Fruit fly (Drosophila melanogaster) whole organism, embryonic: ENCODE results near the gene Clc.

ENCODE experiments used
- Atf6 ChIP-seq: fragments of 200-800 bp; sonication (Bioruptor generic); IDR thresholded peaks from 2 replicates; pipeline ENCODE4 v1.3.6; 2022; ENCODE audit warnings: missing biosample characterization, missing genetic modification characterization
- Bteb2 ChIP-seq: fragments of 200-800 bp; sonication (Bioruptor generic); optimal IDR thresholded peaks from 2 replicates; lab custom pipeline; 2016; ENCODE audit warnings: missing biosample characterization, missing genetic modification characterization
- CG10209 ChIP-seq: fragments of 200-800 bp; sonication (Bioruptor generic); optimal IDR thresholded peaks from 3 replicates; lab custom pipeline; 2017; ENCODE audit warnings: missing biosample characterization, mild to moderate bottlenecking, missing genetic modification characterization, missing genetic modification reagents
- CG10959 ChIP-seq: fragments of 200-800 bp; sonication (Bioruptor generic); IDR thresholded peaks from 2 replicates; pipeline ENCODE4 v1.3.6; 2022; ENCODE audit warnings: missing biosample characterization, missing genetic modification characterization
- CG11085 ChIP-seq: fragments of 200-800 bp; sonication (Bioruptor generic); IDR thresholded peaks from 2 replicates; pipeline ENCODE4 v1.3.6; 2022; ENCODE audit warnings: missing biosample characterization, missing genetic modification characterization
- CG12104 ChIP-seq: fragments of 200-800 bp; sonication (Bioruptor generic); optimal IDR thresholded peaks from 3 replicates; lab custom pipeline; 2016; ENCODE audit warnings: missing biosample characterization, missing genetic modification characterization
- CG1233 ChIP-seq: fragments of 200-800 bp; sonication (Bioruptor generic); optimal IDR thresholded peaks from 4 replicates; lab custom pipeline; 2018; ENCODE audit warnings: missing biosample characterization, mild to moderate bottlenecking, missing genetic modification characterization
- CG12659 ChIP-seq: fragments of 200-800 bp; sonication (Bioruptor generic); optimal IDR thresholded peaks from 3 replicates; lab custom pipeline; 2017; ENCODE audit warnings: mild to moderate bottlenecking, missing biosample characterization, missing genetic modification reagents, missing genetic modification characterization
- CG13287 ChIP-seq: fragments of 200-800 bp; sonication (Bioruptor generic); IDR thresholded peaks from 2 replicates; pipeline ENCODE4 v1.3.6; 2022; ENCODE audit warnings: missing biosample characterization, missing genetic modification characterization; ENCODE audit not compliant: partially characterized antibody
- CG1832 ChIP-seq: fragments of 200-800 bp; sonication (Bioruptor generic); optimal IDR thresholded peaks from 2 replicates; lab custom pipeline; 2017; ENCODE audit warnings: missing biosample characterization, mild to moderate bottlenecking, missing genetic modification characterization, inconsistent platforms
- CG2875 ChIP-seq: fragments of 200-800 bp; sonication (Bioruptor generic); optimal IDR thresholded peaks from 2 replicates; lab custom pipeline; 2017; ENCODE audit warnings: missing biosample characterization, mild to moderate bottlenecking, missing genetic modification characterization, missing genetic modification reagents
- CG2889 ChIP-seq: fragments of 200-800 bp; sonication (Bioruptor generic); IDR thresholded peaks from 3 replicates; pipeline ENCODE4 v1.3.6; 2022; ENCODE audit warnings: missing biosample characterization, missing genetic modification characterization
- CG31388 ChIP-seq: fragments of 200-800 bp; sonication (Bioruptor generic); optimal IDR thresholded peaks from 2 replicates; lab custom pipeline; 2016; ENCODE audit warnings: missing biosample characterization, missing genetic modification characterization
- CG3407 ChIP-seq: fragments of 200-800 bp; sonication (Bioruptor generic); optimal IDR thresholded peaks from 2 replicates; lab custom pipeline; 2018; ENCODE audit warnings: missing biosample characterization, mild to moderate bottlenecking, missing genetic modification characterization
- CG34376 ChIP-seq: fragments of 200-800 bp; sonication (Bioruptor generic); optimal IDR thresholded peaks from 2 replicates; lab custom pipeline; 2018; ENCODE audit warnings: missing biosample characterization, mild to moderate bottlenecking, missing genetic modification characterization
- CG4404 ChIP-seq: fragments of 200-800 bp; sonication (Bioruptor generic); IDR thresholded peaks from 2 replicates; pipeline ENCODE4 v1.3.6; 2022; ENCODE audit warnings: missing biosample characterization, missing genetic modification characterization
- CG7786 ChIP-seq: fragments of 200-800 bp; sonication (Bioruptor generic); optimal IDR thresholded peaks from 2 replicates; lab custom pipeline; 2016; ENCODE audit warnings: missing biosample characterization, missing genetic modification characterization
- CG7839 ChIP-seq: fragments of 200-800 bp; sonication (Bioruptor generic); optimal IDR thresholded peaks from 3 replicates; lab custom pipeline; 2018; ENCODE audit warnings: missing biosample characterization, mild to moderate bottlenecking, missing genetic modification characterization, moderate library complexity
- CG8478 ChIP-seq: fragments of >200 bp; optimal IDR thresholded peaks from 2 replicates; lab custom pipeline; 2018
- CG8944 ChIP-seq: fragments of 200-800 bp; sonication (Bioruptor generic); optimal IDR thresholded peaks from 3 replicates; lab custom pipeline; 2016; ENCODE audit warnings: missing biosample characterization, missing genetic modification characterization
- CG9609 ChIP-seq: fragments of 200-800 bp; sonication (Bioruptor generic); optimal IDR thresholded peaks from 3 replicates; lab custom pipeline; 2016; ENCODE audit warnings: missing biosample characterization, missing genetic modification characterization
- CG9727 ChIP-seq: fragments of 200-800 bp; sonication (Bioruptor generic); optimal IDR thresholded peaks from 3 replicates; lab custom pipeline; 2017; ENCODE audit warnings: missing biosample characterization, mild to moderate bottlenecking, missing genetic modification characterization
- CG9932 ChIP-seq: fragments of 200-800 bp; sonication (Bioruptor generic); IDR thresholded peaks from 2 replicates; pipeline ENCODE4 v1.3.6; 2022; ENCODE audit warnings: missing biosample characterization, missing genetic modification characterization
- Chrac-16 ChIP-seq: fragments of 200-800 bp; sonication (Bioruptor generic); optimal IDR thresholded peaks from 3 replicates; lab custom pipeline; 2016; ENCODE audit warnings: missing biosample characterization, missing genetic modification characterization
- Deaf1 ChIP-seq: fragments of 200-800 bp; optimal IDR thresholded peaks from 3 replicates; lab custom pipeline; 2019; ENCODE audit warnings: missing biosample characterization, mild to moderate bottlenecking, missing genetic modification characterization, moderate library complexity
- ERR ChIP-seq: fragments of 200-800 bp; sonication (Bioruptor generic); optimal IDR thresholded peaks from 2 replicates; lab custom pipeline; 2016; ENCODE audit warnings: missing biosample characterization, missing genetic modification characterization
- H2.0 ChIP-seq: fragments of 200-800 bp; sonication (Bioruptor generic); IDR thresholded peaks from 2 replicates; pipeline ENCODE4 v1.3.6; 2022; ENCODE audit warnings: missing biosample characterization, missing genetic modification characterization
- HLHmδ ChIP-seq: fragments of 200-800 bp; sonication (Bioruptor generic); optimal IDR thresholded peaks from 2 replicates; lab custom pipeline; 2018; ENCODE audit warnings: missing biosample characterization, mild to moderate bottlenecking, missing genetic modification characterization, moderate library complexity
- Hr78 ChIP-seq, 2 experiments: fragments of 200-800 bp in 1 of 2; fragments of >200 bp in 1 of 2; sonication (Bioruptor generic) in 1 of 2; optimal IDR thresholded peaks; 2 replicates each; lab custom pipeline; 2017 to 2019; ENCODE audit warnings: missing biosample characterization in 2 of 2, missing genetic modification characterization in 2 of 2, mild to moderate bottlenecking in 1 of 2, moderate library complexity in 1 of 2
- Jarid2 ChIP-seq: fragments of 200-800 bp; sonication (Bioruptor generic); optimal IDR thresholded peaks from 3 replicates; lab custom pipeline; 2017; ENCODE audit warnings: mild to moderate bottlenecking, missing biosample characterization, missing genetic modification reagents, missing genetic modification characterization
- Lpt ChIP-seq: fragments of >200 bp; optimal IDR thresholded peaks from 2 replicates; lab custom pipeline; 2018; ENCODE audit warnings: missing biosample characterization, missing genetic modification characterization
- Myb ChIP-seq: fragments of 200-800 bp; sonication (Bioruptor generic); optimal IDR thresholded peaks from 2 replicates; lab custom pipeline; 2016; ENCODE audit warnings: missing biosample characterization, missing genetic modification characterization
- Nf-YC ChIP-seq: fragments of 200-800 bp; optimal IDR thresholded peaks from 3 replicates; lab custom pipeline; 2019; ENCODE audit warnings: missing biosample characterization, mild to moderate bottlenecking, missing genetic modification characterization, moderate library complexity
- TFAM ChIP-seq: fragments of 200-800 bp; sonication (Bioruptor generic); optimal IDR thresholded peaks from 2 replicates; lab custom pipeline; 2017; ENCODE audit warnings: missing biosample characterization, missing genetic modification characterization, inconsistent platforms
- ato ChIP-seq: fragments of 200-800 bp; sonication (Bioruptor generic); IDR thresholded peaks from 2 replicates; pipeline ENCODE4 v1.3.6; 2022; ENCODE audit warnings: missing biosample characterization, missing genetic modification characterization; ENCODE audit not compliant: partially characterized antibody
- btn ChIP-seq: fragments of 200-800 bp; sonication (Bioruptor generic); optimal IDR thresholded peaks from 2 replicates; lab custom pipeline; 2016; ENCODE audit warnings: missing biosample characterization, missing genetic modification characterization
- caup ChIP-seq: fragments of 200-800 bp; sonication (Bioruptor generic); optimal IDR thresholded peaks from 3 replicates; lab custom pipeline; 2017; ENCODE audit warnings: missing biosample characterization, mild to moderate bottlenecking, missing genetic modification characterization, moderate library complexity; ENCODE audit not compliant: severe bottlenecking
- crc ChIP-seq: fragments of 200-800 bp; sonication (Bioruptor generic); optimal IDR thresholded peaks from 2 replicates; lab custom pipeline; 2016; ENCODE audit warnings: missing biosample characterization, missing genetic modification characterization
- esg ChIP-seq: fragments of 200-800 bp; sonication (Bioruptor generic); conservative IDR thresholded peaks from 2 replicates; pipeline ENCODE4 v1.3.6; 2022; ENCODE audit warnings: missing biosample characterization, missing genetic modification characterization
- eve ChIP-seq, 2 experiments: fragments of >200 bp; optimal IDR thresholded peaks; 2 replicates each; lab custom pipeline; 2017; ENCODE audit warnings: missing biosample characterization in 2 of 2, missing genetic modification characterization in 2 of 2
- exex ChIP-seq: fragments of 200-800 bp; sonication (Bioruptor generic); optimal IDR thresholded peaks from 4 replicates; lab custom pipeline; 2018; ENCODE audit warnings: missing biosample characterization, mild to moderate bottlenecking, missing genetic modification characterization, moderate library complexity
- hth ChIP-seq: fragments of >200 bp; optimal IDR thresholded peaks from 2 replicates; lab custom pipeline; 2017; ENCODE audit warnings: inconsistent platforms
- mam ChIP-seq: fragments of 200-800 bp; sonication (Bioruptor generic); optimal IDR thresholded peaks from 3 replicates; lab custom pipeline; 2016; ENCODE audit warnings: missing biosample characterization, missing genetic modification characterization
- mirr ChIP-seq: fragments of 200-800 bp; sonication (Bioruptor generic); optimal IDR thresholded peaks from 3 replicates; lab custom pipeline; 2018; ENCODE audit warnings: missing biosample characterization, mild to moderate bottlenecking, missing genetic modification characterization
- pan ChIP-seq, 4 experiments: fragments of >200 bp in 3 of 4; fragments of 200-800 bp in 1 of 4; sonication (Bioruptor generic) in 1 of 4; optimal IDR thresholded peaks in 3 of 4; IDR thresholded peaks in 1 of 4; 2 replicates each; pipeline versions ENCODE4 v1.3.6 to Lab custom; 2017 to 2022; ENCODE audit warnings: missing biosample characterization in 2 of 4, missing genetic modification characterization in 2 of 4, mixed read lengths in 1 of 4
- pum ChIP-seq: fragments of 200-800 bp; sonication (Bioruptor generic); optimal IDR thresholded peaks from 2 replicates; lab custom pipeline; 2016; ENCODE audit warnings: missing biosample characterization, missing genetic modification characterization
- shn ChIP-seq: fragments of 200-800 bp; sonication (Bioruptor generic); optimal IDR thresholded peaks from 3 replicates; lab custom pipeline; 2016; ENCODE audit warnings: missing biosample characterization, missing genetic modification characterization
- sisA ChIP-seq: fragments of 200-800 bp; sonication (Bioruptor generic); IDR thresholded peaks from 2 replicates; pipeline ENCODE4 v1.3.6; 2022; ENCODE audit warnings: missing biosample characterization, missing genetic modification characterization
- slou ChIP-seq: fragments of 200-800 bp; sonication (Bioruptor generic); optimal IDR thresholded peaks from 3 replicates; lab custom pipeline; 2016; ENCODE audit warnings: missing biosample characterization, missing genetic modification characterization
- toy ChIP-seq: fragments of 200-800 bp; sonication (Bioruptor generic); IDR thresholded peaks from 2 replicates; pipeline ENCODE4 v1.3.6; 2022; ENCODE audit warnings: missing biosample characterization, missing genetic modification characterization
- tup ChIP-seq: fragments of 200-800 bp; sonication (Bioruptor generic); optimal IDR thresholded peaks from 2 replicates; lab custom pipeline; 2016; ENCODE audit warnings: missing biosample characterization, mild to moderate bottlenecking, missing genetic modification characterization, moderate library complexity
- wor ChIP-seq: fragments of 200-800 bp; sonication (Bioruptor generic); IDR thresholded peaks from 2 replicates; pipeline ENCODE4 v1.3.6; 2022; ENCODE audit warnings: missing biosample characterization, missing genetic modification characterization

Clc gene

dm6 chr3L:20276615-20277014 lies 35.8 kb downstream of the Clc start (continued):
- TF ChIP-seq Atf6 (GFP tag; lab: Robert Waterston, UW) = no peak; the same call in 1 of the 2 replicates
- TF ChIP-seq Lpt (GFP tag; lab: Kevin White, UChicago) = no peak
- TF ChIP-seq wor (GFP tag; lab: Robert Waterston, UW) = no peak
- peak; percentile 16 for TF ChIP-seq CG12659 (GFP tag; lab: Kevin White, UChicago)
- TF ChIP-seq Deaf1 = no peak
- peak; percentile 12 for TF ChIP-seq Jarid2 (GFP tag; lab: Kevin White, UChicago)
- TF ChIP-seq CG2889 (GFP tag; lab: Robert Waterston, UW) = no peak
- no peak for TF ChIP-seq H2.0 (GFP tag; lab: Robert Waterston, UW)
- no peak for TF ChIP-seq mirr (GFP tag; lab: Kevin White, UChicago)
- no peak for TF ChIP-seq CG1832 (GFP tag; lab: Kevin White, UChicago)
- TF ChIP-seq mam (GFP tag; lab: Kevin White, UChicago) = peak; percentile 40
- TF ChIP-seq ERR (GFP tag; lab: Kevin White, UChicago) = no peak
- TF ChIP-seq Chrac-16 (GFP tag; lab: Kevin White, UChicago) = no peak
- no peak for TF ChIP-seq CG34376 (GFP tag; lab: Kevin White, UChicago)
- no peak for TF ChIP-seq eve (GFP tag; optimal IDR thresholded peaks at IDR 0.05; lab: Kevin White, UChicago)
- TF ChIP-seq hth (lab: Kevin White, UChicago) = no peak
- no peak for TF ChIP-seq Myb
- no peak for TF ChIP-seq slou (GFP tag; lab: Kevin White, UChicago)
- no peak for TF ChIP-seq CG2875 (GFP tag; lab: Kevin White, UChicago)
- no peak for TF ChIP-seq pum (GFP tag; lab: Kevin White, UChicago)
- no peak for TF ChIP-seq CG8478 (lab: Kevin White, UChicago)
- TF ChIP-seq CG4404 (GFP tag; lab: Robert Waterston, UW) = no peak
- no peak for TF ChIP-seq tup (GFP tag; lab: Kevin White, UChicago)
- no peak for TF ChIP-seq CG11085
- no peak for TF ChIP-seq CG10959
- no peak for TF ChIP-seq CG9932 (GFP tag; lab: Robert Waterston, UW)
- TF ChIP-seq CG31388 (GFP tag; lab: Kevin White, UChicago) = no peak
- TF ChIP-seq TFAM (GFP tag; lab: Kevin White, UChicago) = no peak
- no peak for TF ChIP-seq Nf-YC
- no peak for TF ChIP-seq pan (optimal IDR thresholded peaks at IDR 0.05; lab: Kevin White, UChicago)
- peak in 1 of 2 experiments; percentile 65 for TF ChIP-seq pan (GFP tag; optimal IDR thresholded peaks at IDR 0.05 in 1 of 2, IDR thresholded peaks at IDR 0.05 in 1 of 2)
- no peak for TF ChIP-seq CG8944 (GFP tag; lab: Kevin White, UChicago)
- no peak for TF ChIP-seq CG12104 (GFP tag; lab: Kevin White, UChicago)
- TF ChIP-seq CG7839 (tag; lab: Kevin White, UChicago) = peak; percentile 63
- peak; percentile 18 for TF ChIP-seq btn (GFP tag; lab: Kevin White, UChicago)
- peak; percentile 41; the same call in 1 of the 2 replicates for TF ChIP-seq sisA (GFP tag; lab: Robert Waterston, UW)
- TF ChIP-seq caup = no peak
- TF ChIP-seq ato (GFP tag; lab: Robert Waterston, UW) = no peak
- TF ChIP-seq HLHmδ (GFP tag; lab: Kevin White, UChicago) = no peak
- no peak for TF ChIP-seq toy (GFP tag; lab: Robert Waterston, UW)
- TF ChIP-seq crc (GFP tag; lab: Kevin White, UChicago) = peak; percentile 28
- TF ChIP-seq CG3407 (GFP tag; lab: Kevin White, UChicago) = no peak
- peak; percentile 48 for TF ChIP-seq CG9609 (GFP tag; lab: Kevin White, UChicago)
- no peak for TF ChIP-seq exex (tag; lab: Kevin White, UChicago)
- TF ChIP-seq esg (GFP tag; lab: Robert Waterston, UW) = no peak
- peak; percentile 1 for TF ChIP-seq shn (GFP tag; lab: Kevin White, UChicago)
- TF ChIP-seq CG7786 (GFP tag; lab: Kevin White, UChicago) = no peak
- peak in 1 of 2 experiments; percentile 25 for TF ChIP-seq Hr78 (GFP tag; optimal IDR thresholded peaks at IDR 0.05; lab: Kevin White, UChicago)
- no peak for TF ChIP-seq CG13287
- peak; percentile 14 for TF ChIP-seq CG10209
- TF ChIP-seq Bteb2 (GFP tag; lab: Kevin White, UChicago) = no peak
- no peak for TF ChIP-seq CG1233 (GFP tag; lab: Kevin White, UChicago)
- peak; percentile 24 for TF ChIP-seq CG9727 (GFP tag; lab: Kevin White, UChicago)
